Fruit fly (Drosophila melanogaster) whole organism, embryonic: ENCODE data around the gene Paf-AHalpha.

ENCODE experiments used
- Awh ChIP-seq: fragments of 200-800 bp; sonication (Bioruptor generic); IDR thresholded peaks from 2 replicates; pipeline ENCODE4, ENCODE4 v1.3.6; 2022; ENCODE audit warnings: missing biosample characterization, missing genetic modification characterization
- CG10366 ChIP-seq: fragments of 200-800 bp; sonication (Bioruptor generic); IDR thresholded peaks from 2 replicates; pipeline ENCODE4 v1.3.6; 2022; ENCODE audit warnings: missing biosample characterization, missing genetic modification characterization
- CG12659 ChIP-seq: fragments of 200-800 bp; sonication (Bioruptor generic); optimal IDR thresholded peaks from 3 replicates; lab custom pipeline; 2017; ENCODE audit warnings: mild to moderate bottlenecking, missing biosample characterization, missing genetic modification reagents, missing genetic modification characterization
- CG14441 ChIP-seq: fragments of 200-800 bp; sonication (Bioruptor generic); IDR thresholded peaks from 2 replicates; pipeline ENCODE4 v1.3.6; 2022; ENCODE audit warnings: missing biosample characterization, missing genetic modification characterization
- CG16815 ChIP-seq: fragments of 200-800 bp; sonication (Bioruptor generic); optimal IDR thresholded peaks from 3 replicates; lab custom pipeline; 2017; ENCODE audit warnings: missing biosample characterization, mild to moderate bottlenecking, missing genetic modification characterization
- CG17568 ChIP-seq: fragments of 200-800 bp; sonication (Bioruptor generic); optimal IDR thresholded peaks from 2 replicates; lab custom pipeline; 2018; ENCODE audit warnings: missing biosample characterization, mild to moderate bottlenecking, missing genetic modification characterization, moderate library complexity
- CG17612 ChIP-seq: fragments of 200-800 bp; sonication (Bioruptor generic); IDR thresholded peaks from 2 replicates; pipeline ENCODE4 v1.3.6; 2022; ENCODE audit warnings: missing biosample characterization, missing genetic modification characterization
- CG18476 ChIP-seq: fragments of 200-800 bp; sonication (Bioruptor generic); optimal IDR thresholded peaks from 2 replicates; lab custom pipeline; 2016; ENCODE audit warnings: missing biosample characterization, mild to moderate bottlenecking, missing genetic modification characterization
- CG33557 ChIP-seq: fragments of 200-800 bp; sonication (Bioruptor generic); optimal IDR thresholded peaks from 2 replicates; lab custom pipeline; 2019; ENCODE audit warnings: missing biosample characterization, mild to moderate bottlenecking, missing genetic modification characterization, moderate library complexity
- CG4424 ChIP-seq: fragments of 200-800 bp; sonication (Bioruptor generic); optimal IDR thresholded peaks from 3 replicates; lab custom pipeline; 2016; ENCODE audit warnings: missing biosample characterization, missing genetic modification characterization
- CG6272 ChIP-seq: fragments of 200-800 bp; sonication (Bioruptor generic); IDR thresholded peaks from 2 replicates; pipeline ENCODE4 v1.3.6; 2022; ENCODE audit warnings: missing biosample characterization, missing genetic modification characterization
- CG7745 ChIP-seq: fragments of 200-800 bp; sonication (Bioruptor generic); optimal IDR thresholded peaks from 2 replicates; lab custom pipeline; 2018; ENCODE audit warnings: missing biosample characterization, mild to moderate bottlenecking, missing genetic modification characterization, moderate library complexity
- CG8281 ChIP-seq: fragments of 200-800 bp; sonication (Bioruptor generic); optimal IDR thresholded peaks from 2 replicates; lab custom pipeline; 2018; ENCODE audit warnings: missing biosample characterization, mild to moderate bottlenecking, missing genetic modification characterization, moderate library complexity
- CG8290 ChIP-seq, 3 experiments: fragments of 200-800 bp; sonication (Bioruptor generic); optimal IDR thresholded peaks; 2 replicates each; lab custom pipeline; 2016 to 2019; ENCODE audit warnings: missing biosample characterization in 3 of 3, missing genetic modification characterization in 3 of 3, mild to moderate bottlenecking in 2 of 3, moderate library complexity in 1 of 3
- CG8924 ChIP-seq: fragments of 200-800 bp; optimal IDR thresholded peaks from 3 replicates; lab custom pipeline; 2019; ENCODE audit warnings: missing biosample characterization, mild to moderate bottlenecking, missing genetic modification characterization, moderate library complexity
- D19B ChIP-seq: fragments of 200-800 bp; sonication (Bioruptor generic); optimal IDR thresholded peaks from 2 replicates; lab custom pipeline; 2017; ENCODE audit warnings: missing biosample characterization, mild to moderate bottlenecking, missing genetic modification characterization
- ERR ChIP-seq: fragments of 200-800 bp; sonication (Bioruptor generic); optimal IDR thresholded peaks from 2 replicates; lab custom pipeline; 2016; ENCODE audit warnings: missing biosample characterization, missing genetic modification characterization
- Hand ChIP-seq: fragments of 200-800 bp; sonication (Bioruptor generic); optimal IDR thresholded peaks from 2 replicates; lab custom pipeline; 2017; ENCODE audit warnings: mild to moderate bottlenecking, missing biosample characterization, missing genetic modification reagents, missing genetic modification characterization
- Pdp1 ChIP-seq, 2 experiments: fragments of 200-800 bp; sonication (Bioruptor generic); optimal IDR thresholded peaks; 3 replicates each; lab custom pipeline; 2016; ENCODE audit warnings: missing biosample characterization in 2 of 2, missing genetic modification characterization in 2 of 2, mild to moderate bottlenecking in 1 of 2, moderate library complexity in 1 of 2
- Ptx1 ChIP-seq: fragments of 200-800 bp; sonication (Bioruptor generic); IDR thresholded peaks from 2 replicates; pipeline ENCODE4 v1.3.6; 2022; ENCODE audit warnings: missing biosample characterization, missing genetic modification characterization
- Sox102F ChIP-seq: fragments of 200-800 bp; sonication (Bioruptor generic); optimal IDR thresholded peaks from 2 replicates; lab custom pipeline; 2018; ENCODE audit warnings: missing biosample characterization, mild to moderate bottlenecking, missing genetic modification characterization, moderate library complexity
- Usf ChIP-seq: fragments of 200-800 bp; sonication (Bioruptor generic); optimal IDR thresholded peaks from 2 replicates; lab custom pipeline; 2017; ENCODE audit warnings: missing genotype, missing biosample characterization, missing genetic modification characterization
- al ChIP-seq: fragments of 200-800 bp; sonication (Bioruptor generic); IDR thresholded peaks from 2 replicates; pipeline ENCODE4 v1.3.6; 2022; ENCODE audit warnings: missing biosample characterization, missing genetic modification characterization
- ato ChIP-seq: fragments of 200-800 bp; sonication (Bioruptor generic); IDR thresholded peaks from 2 replicates; pipeline ENCODE4 v1.3.6; 2022; ENCODE audit warnings: missing biosample characterization, missing genetic modification characterization; ENCODE audit not compliant: partially characterized antibody
- bab2 ChIP-seq: fragments of 200-800 bp; sonication (Bioruptor generic); optimal IDR thresholded peaks from 2 replicates; lab custom pipeline; 2016; ENCODE audit warnings: missing biosample characterization, missing genetic modification characterization
- chinmo ChIP-seq: fragments of 200-800 bp; sonication (Bioruptor generic); IDR thresholded peaks from 4 replicates; pipeline ENCODE4 v1.3.6; 2022; ENCODE audit warnings: missing biosample characterization, missing genetic modification characterization; ENCODE audit not compliant: partially characterized antibody
- chn ChIP-seq: fragments of 200-800 bp; sonication (Bioruptor generic); optimal IDR thresholded peaks from 2 replicates; lab custom pipeline; 2016; ENCODE audit warnings: missing biosample characterization, missing genetic modification characterization
- danr ChIP-seq: fragments of 200-800 bp; sonication (Bioruptor generic); IDR thresholded peaks from 2 replicates; pipeline ENCODE4 v1.3.6; 2022; ENCODE audit warnings: missing biosample characterization, missing genetic modification characterization
- dmrt11E ChIP-seq: fragments of 200-800 bp; sonication (Bioruptor generic); optimal IDR thresholded peaks from 3 replicates; lab custom pipeline; 2018; ENCODE audit warnings: missing biosample characterization, mild to moderate bottlenecking, missing genetic modification characterization, moderate library complexity
- en ChIP-seq: fragments of 200-800 bp; sonication (Bioruptor generic); optimal IDR thresholded peaks from 2 replicates; lab custom pipeline; 2016; ENCODE audit warnings: missing biosample characterization, missing genetic modification characterization
- grau ChIP-seq: fragments of 200-800 bp; optimal IDR thresholded peaks from 3 replicates; lab custom pipeline; 2019; ENCODE audit warnings: missing biosample characterization, mild to moderate bottlenecking, missing genetic modification characterization, moderate library complexity
- ind ChIP-seq: fragments of 200-800 bp; sonication (Bioruptor generic); optimal IDR thresholded peaks from 3 replicates; lab custom pipeline; 2016; ENCODE audit warnings: missing biosample characterization, missing genetic modification characterization
- inv ChIP-seq: fragments of 200-800 bp; sonication (Bioruptor generic); IDR thresholded peaks from 2 replicates; pipeline ENCODE4 v1.3.6; 2022; ENCODE audit warnings: missing biosample characterization, missing genetic modification characterization; ENCODE audit not compliant: partially characterized antibody
- jumu ChIP-seq: fragments of 200-800 bp; sonication (Bioruptor generic); optimal IDR thresholded peaks from 3 replicates; lab custom pipeline; 2016; ENCODE audit warnings: missing biosample characterization, missing genetic modification characterization
- kay ChIP-seq: fragments of 200-800 bp; sonication (Bioruptor generic); optimal IDR thresholded peaks from 2 replicates; lab custom pipeline; 2016; ENCODE audit warnings: missing biosample characterization, missing genetic modification characterization
- mam ChIP-seq: fragments of 200-800 bp; sonication (Bioruptor generic); optimal IDR thresholded peaks from 3 replicates; lab custom pipeline; 2016; ENCODE audit warnings: missing biosample characterization, missing genetic modification characterization
- pum ChIP-seq: fragments of 200-800 bp; sonication (Bioruptor generic); optimal IDR thresholded peaks from 2 replicates; lab custom pipeline; 2016; ENCODE audit warnings: missing biosample characterization, missing genetic modification characterization
- ro ChIP-seq: fragments of 200-800 bp; sonication (Bioruptor generic); IDR thresholded peaks from 2 replicates; pipeline ENCODE4 v1.3.6; 2022; ENCODE audit warnings: missing biosample characterization, missing genetic modification characterization
- scrt ChIP-seq: fragments of 200-800 bp; sonication (Bioruptor generic); optimal IDR thresholded peaks from 2 replicates; lab custom pipeline; 2018; ENCODE audit warnings: missing biosample characterization, mild to moderate bottlenecking, missing genetic modification characterization, moderate library complexity
- sens ChIP-seq: fragments of 200-800 bp; sonication (Bioruptor generic); peaks from one replicate; lab custom pipeline; 2016; ENCODE audit warnings: missing biosample characterization, missing genetic modification characterization
- shn ChIP-seq: fragments of 200-800 bp; sonication (Bioruptor generic); optimal IDR thresholded peaks from 3 replicates; lab custom pipeline; 2016; ENCODE audit warnings: missing biosample characterization, missing genetic modification characterization
- slp2 ChIP-seq: fragments of 200-800 bp; sonication (Bioruptor generic); optimal IDR thresholded peaks from 2 replicates; lab custom pipeline; 2016; ENCODE audit warnings: missing biosample characterization, missing genetic modification characterization
- tin ChIP-seq: fragments of 200-800 bp; sonication (Bioruptor generic); optimal IDR thresholded peaks from 3 replicates; lab custom pipeline; 2016; ENCODE audit warnings: missing biosample characterization, missing genetic modification characterization
- tll ChIP-seq, 2 experiments: fragments of 200-800 bp in 1 of 2; fragments of >200 bp in 1 of 2; sonication (Bioruptor generic) in 1 of 2; optimal IDR thresholded peaks; 2 replicates each; lab custom pipeline; 2017 to 2019; ENCODE audit warnings: missing biosample characterization in 2 of 2, missing genetic modification characterization in 2 of 2, mild to moderate bottlenecking in 1 of 2, moderate library complexity in 1 of 2
- usp ChIP-seq: fragments of >200 bp; optimal IDR thresholded peaks from 2 replicates; lab custom pipeline; 2017; ENCODE audit warnings: missing biosample characterization, missing genetic modification characterization
- wdn ChIP-seq: fragments of 200-800 bp; sonication (Bioruptor generic); IDR thresholded peaks from 2 replicates; pipeline ENCODE4 v1.3.6; 2022; ENCODE audit warnings: missing biosample characterization, missing genetic modification characterization

Paf-AHalpha gene

dm6 chrX:15834594-15835236, 49.3 kb upstream of the Paf-AHalpha start (continued):
- TF ChIP-seq inv (GFP tag; lab: Robert Waterston, UW) (no peak), slp2 (GFP tag; lab: Kevin White, UChicago) (no peak), Awh (no peak), Usf (no peak), ato (GFP tag; lab: Robert Waterston, UW) (no peak), tll (GFP tag; optimal IDR thresholded peaks at IDR 0.05; lab: Kevin White, UChicago) (peak in 1 of 2 experiments; percentile 13), kay (GFP tag; lab: Kevin White, UChicago) (peak; percentile 81), chinmo (GFP tag; lab: Robert Waterston, UW) (peak; percentile 51; the same call in 1 of the 4 replicates), dmrt11E (tag; lab: Kevin White, UChicago) (no peak), CG7745 (tag; lab: Kevin White, UChicago) (peak; percentile 21), danr (GFP tag; lab: Robert Waterston, UW) (no peak)

- no peak for TF ChIP-seq bab2 (GFP tag; lab: Kevin White, UChicago)
- no peak for TF ChIP-seq CG4424 (GFP tag; lab: Kevin White, UChicago)
- TF ChIP-seq CG17568, result no peak
- no peak for TF ChIP-seq CG33557 (GFP tag; lab: Kevin White, UChicago)
- TF ChIP-seq al, result no peak
- TF ChIP-seq Pdp1 (GFP tag; optimal IDR thresholded peaks at IDR 0.05; lab: Kevin White, UChicago), result peak in 1 of 2 experiments; percentile 80
- TF ChIP-seq CG18476 (GFP tag; lab: Kevin White, UChicago), result no peak
- TF ChIP-seq wdn (GFP tag; lab: Robert Waterston, UW), result no peak
- TF ChIP-seq CG8281, result no peak
- peak; percentile 56 for TF ChIP-seq sens
- no peak for TF ChIP-seq en (GFP tag; lab: Kevin White, UChicago)
- TF ChIP-seq Hand, result no peak
- no peak for TF ChIP-seq shn
- TF ChIP-seq Ptx1 (GFP tag; lab: Robert Waterston, UW), result no peak
- TF ChIP-seq grau (tag; lab: Kevin White, UChicago), result peak; percentile 70
- TF ChIP-seq mam (GFP tag; lab: Kevin White, UChicago), result no peak
- TF ChIP-seq ro (GFP tag; lab: Robert Waterston, UW), result no peak
- no peak for TF ChIP-seq scrt (GFP tag; lab: Kevin White, UChicago)
These were observed 48.6 kb upstream of the Paf-AHalpha start for dm6 chrX:15833957-15834356.

dm6 chrX:15822363-15822762, 37.0 kb upstream of the Paf-AHalpha start:
- TF ChIP-seq usp (GFP tag; lab: Kevin White, UChicago), result no peak
- TF ChIP-seq CG17612 (GFP tag; lab: Robert Waterston, UW), result peak; percentile 90
- TF ChIP-seq CG8290 (GFP tag; optimal IDR thresholded peaks at IDR 0.05; lab: Kevin White, UChicago), result peak; percentile 53
- TF ChIP-seq CG8290 (tag; optimal IDR thresholded peaks at IDR 0.05; lab: Kevin White, UChicago), result peak in 1 of 2 experiments; percentile 85
- TF ChIP-seq al, result no peak
- no peak for TF ChIP-seq CG6272 (GFP tag; lab: Robert Waterston, UW)
- TF ChIP-seq ERR (GFP tag; lab: Kevin White, UChicago), result no peak

dm6 chrX:15818608-15819184, 33.3 kb upstream of the Paf-AHalpha start:
- TF ChIP-seq tin (GFP tag; lab: Kevin White, UChicago) (no peak), CG12659 (GFP tag; lab: Kevin White, UChicago) (peak; percentile 18), CG8281 (no peak), jumu (peak; percentile 8), CG14441 (0 out of 2 replicates have a peak, but pooled peaks have one; percentile 6), CG16815 (GFP tag; lab: Kevin White, UChicago) (peak; percentile 1), pum (peak; percentile 11), ind (GFP tag; lab: Kevin White, UChicago) (peak; percentile 29), Sox102F (no peak), chn (GFP tag; lab: Kevin White, UChicago) (peak; percentile 25), D19B (GFP tag; lab: Kevin White, UChicago) (peak; percentile 90), CG10366 (GFP tag; lab: Robert Waterston, UW) (0 out of 2 replicates have a peak, but pooled peaks have one; percentile 16), CG8924 (no peak)
